Fruit fly (Drosophila melanogaster): ENCODE measurements around the gene CG32281.
A peak's percentile ranks its signal among the peaks of the same experiment; 100 is the strongest.

Gene CG32281

dm6 chr3L:3194059-3194458, 24.9 kb downstream of the CG32281 start (continued):
- peak; percentile 95 for TF ChIP-seq Rel (GFP tag; optimal IDR thresholded peaks at IDR 0.05)
- TF ChIP-seq Rel (tag; optimal IDR thresholded peaks at IDR 0.05), result peak; percentile 81

- TF ChIP-seq jim (GFP tag; optimal IDR thresholded peaks at IDR 0.05) (peak; percentile 14), Sp1 (GFP tag; optimal IDR thresholded peaks at IDR 0.05) (peak; percentile 15), br (GFP tag; optimal IDR thresholded peaks at IDR 0.05) (peak; percentile 45), OdsH (GFP tag; optimal IDR thresholded peaks at IDR 0.05) (peak; percentile 44), h (GFP tag; optimal IDR thresholded peaks at IDR 0.05) (peak; percentile 55), Jra (GFP tag; optimal IDR thresholded peaks at IDR 0.05) (peak; percentile 50), fru (GFP tag; optimal IDR thresholded peaks at IDR 0.05) (peak; percentile 43), Hnf4 (GFP tag; optimal IDR thresholded peaks at IDR 0.05) (peak; percentile 79), dl (GFP tag; optimal IDR thresholded peaks at IDR 0.05; ENCODE audit: insufficient read depth in 1 of 2, partially characterized antibody in 2 of 2) (no peak), HLH106 (tag; optimal IDR thresholded peaks at IDR 0.05) (peak; percentile 25), Dfd (GFP tag; optimal IDR thresholded peaks at IDR 0.05) (no peak), CrebA (GFP tag; optimal IDR thresholded peaks at IDR 0.05; ENCODE audit: borderline replicate concordance) (no peak), Hr83 (GFP tag; optimal IDR thresholded peaks at IDR 0.05; ENCODE audit: poor library complexity, severe bottlenecking) (peak; percentile 55), woc (GFP tag; optimal IDR thresholded peaks at IDR 0.05) (peak; percentile 68), CG9705 (GFP tag; optimal IDR thresholded peaks at IDR 0.05) (peak; percentile 13), sv (GFP tag; optimal IDR thresholded peaks at IDR 0.05) (peak; percentile 5), sage (GFP tag; optimal IDR thresholded peaks at IDR 0.05) (peak; percentile 25), Abd-B (GFP tag; optimal IDR thresholded peaks at IDR 0.05) (no peak), lola (GFP tag; optimal IDR thresholded peaks at IDR 0.05) (no peak), Rel (GFP tag; optimal IDR thresholded peaks at IDR 0.05) (no peak), Rel (tag; optimal IDR thresholded peaks at IDR 0.05) (peak; percentile 55), foxo (GFP tag; optimal IDR thresholded peaks at IDR 0.05) (peak in 1 of 2 experiments; percentile 59), rgr (GFP tag; optimal IDR thresholded peaks at IDR 0.05) (peak; percentile 59)
Observed at dm6 chr3L:3197464-3197863, 28.3 kb downstream of the CG32281 start, which contains the start of gene CG14966. Gene CG14966 (minus strand): TSS chr3L:3197631.

- TF ChIP-seq usp (GFP tag; optimal IDR thresholded peaks at IDR 0.05) (no peak), sv (GFP tag; optimal IDR thresholded peaks at IDR 0.05) (peak; percentile 69), Hnf4 (GFP tag; optimal IDR thresholded peaks at IDR 0.05) (no peak), Dfd (GFP tag; optimal IDR thresholded peaks at IDR 0.05) (no peak), Dif (GFP tag; optimal IDR thresholded peaks at IDR 0.05; ENCODE audit: partially characterized antibody) (no peak), brk (GFP tag; optimal IDR thresholded peaks at IDR 0.05) (no peak), tai (GFP tag; optimal IDR thresholded peaks at IDR 0.05) (no peak), woc (GFP tag; optimal IDR thresholded peaks at IDR 0.05) (peak; percentile 88), pan (optimal IDR thresholded peaks at IDR 0.05) (no peak), GATAd (GFP tag; optimal IDR thresholded peaks at IDR 0.05) (no peak), CG9705 (GFP tag; optimal IDR thresholded peaks at IDR 0.05) (peak; percentile 63), lola (GFP tag; optimal IDR thresholded peaks at IDR 0.05) (no peak), foxo (GFP tag; optimal IDR thresholded peaks at IDR 0.05) (peak in 1 of 2 experiments; percentile 90), Rel (GFP tag; optimal IDR thresholded peaks at IDR 0.05) (no peak), Rel (tag; optimal IDR thresholded peaks at IDR 0.05) (peak; percentile 73), fru (GFP tag; optimal IDR thresholded peaks at IDR 0.05) (peak; percentile 89), br (GFP tag; optimal IDR thresholded peaks at IDR 0.05) (peak; percentile 81), ey (GFP tag; optimal IDR thresholded peaks at IDR 0.05) (peak; percentile 76), Jra (GFP tag; optimal IDR thresholded peaks at IDR 0.05) (no peak), Myc (optimal IDR thresholded peaks at IDR 0.05) (peak; percentile 83), dmrt93B (GFP tag; optimal IDR thresholded peaks at IDR 0.05) (no peak), rgr (GFP tag; optimal IDR thresholded peaks at IDR 0.05) (peak; percentile 87), h (GFP tag; optimal IDR thresholded peaks at IDR 0.05) (peak; percentile 90), psq (GFP tag; optimal IDR thresholded peaks at IDR 0.05) (peak; percentile 62), N (GFP tag; optimal IDR thresholded peaks at IDR 0.05) (no peak), Sp1 (GFP tag; optimal IDR thresholded peaks at IDR 0.05) (peak; percentile 80), Mio (GFP tag; optimal IDR thresholded peaks at IDR 0.05) (no peak), dl (GFP tag; optimal IDR thresholded peaks at IDR 0.05; ENCODE audit: insufficient read depth in 1 of 2, partially characterized antibody in 2 of 2) (no peak), sage (GFP tag; optimal IDR thresholded peaks at IDR 0.05) (no peak), Abd-B (GFP tag; optimal IDR thresholded peaks at IDR 0.05) (no peak), dsf (GFP tag; optimal IDR thresholded peaks at IDR 0.05; ENCODE audit: borderline replicate concordance) (no peak), HLH106 (tag; optimal IDR thresholded peaks at IDR 0.05) (peak; percentile 79), Vsx2 (GFP tag; optimal IDR thresholded peaks at IDR 0.05; ENCODE audit: partially characterized antibody) (no peak), Hr78 (GFP tag; optimal IDR thresholded peaks at IDR 0.05) (no peak), Hr83 (GFP tag; optimal IDR thresholded peaks at IDR 0.05; ENCODE audit: poor library complexity, severe bottlenecking) (peak; percentile 57), OdsH (GFP tag; optimal IDR thresholded peaks at IDR 0.05) (peak; percentile 75), CrebA (GFP tag; optimal IDR thresholded peaks at IDR 0.05; ENCODE audit: borderline replicate concordance) (peak; percentile 97), CG32264 (GFP tag; optimal IDR thresholded peaks at IDR 0.05) (peak; percentile 18), jim (GFP tag; optimal IDR thresholded peaks at IDR 0.05) (peak; percentile 90)
Observed at dm6 chr3L:3198447-3199402, 29.6 kb downstream of the CG32281 start, which contains the start of the genes CG32276 and gry. Gene CG32276 (minus strand): TSS chr3L:3199047. Gene gry (plus strand): TSS chr3L:3199090.

All from whole organism, wandering third instar larva.